Fruit fly (Drosophila melanogaster): ENCODE data around the gene CG7300.

The CG7300 gene

DNA sequence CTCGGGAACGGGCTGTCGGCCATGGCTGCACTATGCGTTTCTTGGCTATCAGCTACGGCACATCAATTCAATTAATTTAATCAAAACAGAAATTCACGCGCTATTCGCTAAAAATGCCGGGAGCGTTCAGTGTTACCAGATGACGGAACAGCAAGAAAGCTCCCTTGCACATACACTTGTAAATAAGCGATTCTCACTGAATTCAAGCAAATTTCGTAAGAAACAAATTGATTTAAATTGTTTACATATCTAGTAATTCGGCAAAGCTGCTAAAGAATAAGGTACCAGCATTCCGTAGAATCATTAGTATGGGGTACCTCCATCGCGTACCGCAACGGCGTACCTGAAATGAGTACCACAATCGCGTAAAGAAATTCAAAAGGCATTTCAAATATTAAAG is 38.1 kb upstream of the CG7300 start, which contains the start of gene Nup107:
Nup107 (minus strand) TSS at position 149 of the 400 bp plus-strand sequence.
- no peak for TF ChIP-seq lov (optimal IDR thresholded peaks at IDR 0.05)
- no peak for TF ChIP-seq lov (GFP tag; IDR thresholded peaks at IDR 0.05)
- TF ChIP-seq slou (GFP tag; optimal IDR thresholded peaks at IDR 0.05) = no peak
- peak; percentile 11 for TF ChIP-seq YL-1 (GFP tag; optimal IDR thresholded peaks at IDR 0.05)
- TF ChIP-seq Blimp-1 (GFP tag; optimal IDR thresholded peaks at IDR 0.05) = no peak
- TF ChIP-seq cad (GFP tag; optimal IDR thresholded peaks at IDR 0.05) = no peak
- TF ChIP-seq kah (GFP tag; optimal IDR thresholded peaks at IDR 0.05) = no peak
- no peak for TF ChIP-seq fu2 (GFP tag; optimal IDR thresholded peaks at IDR 0.05)
- TF ChIP-seq CG1603 (tag; optimal IDR thresholded peaks at IDR 0.05) = peak; percentile 81
- no peak for TF ChIP-seq hkb (optimal IDR thresholded peaks at IDR 0.05)
- no peak for TF ChIP-seq hkb (GFP tag; IDR thresholded peaks at IDR 0.05)
- no peak for TF ChIP-seq zfh2 (GFP tag; optimal IDR thresholded peaks at IDR 0.05)
- TF ChIP-seq Fer3 (tag; optimal IDR thresholded peaks at IDR 0.05) = no peak
- TF ChIP-seq disco-r (GFP tag; optimal IDR thresholded peaks at IDR 0.05) = no peak
- TF ChIP-seq NFAT (GFP tag; IDR thresholded peaks at IDR 0.05) = 0 out of 2 replicates have a peak, but pooled peaks have one; percentile 7
- peak; percentile 58 for TF ChIP-seq Sry-δ (GFP tag; optimal IDR thresholded peaks at IDR 0.05)
- no peak for TF ChIP-seq CG42726 (GFP tag; IDR thresholded peaks at IDR 0.05; ENCODE audit: partially characterized antibody)
- TF ChIP-seq CG34224 (GFP tag; IDR thresholded peaks at IDR 0.05; ENCODE audit: partially characterized antibody) = no peak
- peak; percentile 61 for TF ChIP-seq Dp (GFP tag; optimal IDR thresholded peaks at IDR 0.05)
- TF ChIP-seq zfh1 (GFP tag; IDR thresholded peaks at IDR 0.05) = no peak
- peak in 1 of 2 experiments; percentile 34 for TF ChIP-seq chif (GFP tag; optimal IDR thresholded peaks at IDR 0.05)
- TF ChIP-seq CG14441 (GFP tag; IDR thresholded peaks at IDR 0.05) = 0 out of 2 replicates have a peak, but pooled peaks have one; percentile 15
- TF ChIP-seq wek (GFP tag; optimal IDR thresholded peaks at IDR 0.05) = no peak
- peak; percentile 30 for TF ChIP-seq shn (GFP tag; optimal IDR thresholded peaks at IDR 0.05)
- no peak for TF ChIP-seq NC2α (GFP tag; optimal IDR thresholded peaks at IDR 0.05)
- TF ChIP-seq Vsx1 (GFP tag; optimal IDR thresholded peaks at IDR 0.05) = no peak
- TF ChIP-seq zen2 (GFP tag; IDR thresholded peaks at IDR 0.05; ENCODE audit: partially characterized antibody) = no peak
- no peak for TF ChIP-seq sr (GFP tag; IDR thresholded peaks at IDR 0.05)
- TF ChIP-seq CG11093 (GFP tag; IDR thresholded peaks at IDR 0.05) = no peak
- TF ChIP-seq Rfx (GFP tag; IDR thresholded peaks at IDR 0.05) = peak; percentile 34; the same call in 1 of the 2 replicates
- TF ChIP-seq odd (GFP tag; optimal IDR thresholded peaks at IDR 0.05) = no peak
- no peak for TF ChIP-seq CG15073 (GFP tag; optimal IDR thresholded peaks at IDR 0.05)
- TF ChIP-seq chn (GFP tag; optimal IDR thresholded peaks at IDR 0.05) = peak; percentile 30
- no peak for TF ChIP-seq CG12104 (GFP tag; optimal IDR thresholded peaks at IDR 0.05)
- no peak for TF ChIP-seq CG13775 (GFP tag; optimal IDR thresholded peaks at IDR 0.05)
- TF ChIP-seq Trl (optimal IDR thresholded peaks at IDR 0.05) = no peak
- peak; percentile 26 for TF ChIP-seq Trl (GFP tag; optimal IDR thresholded peaks at IDR 0.05)
- TF ChIP-seq CG9817 (tag; optimal IDR thresholded peaks at IDR 0.05) = peak; percentile 37
- no peak for TF ChIP-seq aop (GFP tag; IDR thresholded peaks at IDR 0.05)
- TF ChIP-seq CG12391 (tag; optimal IDR thresholded peaks at IDR 0.05) = peak; percentile 32
- 0 out of 2 replicates have a peak, but pooled peaks have one; percentile 34 for TF ChIP-seq unc-4 (GFP tag; IDR thresholded peaks at IDR 0.05; ENCODE audit: partially characterized antibody)
- no peak for TF ChIP-seq exex (tag; optimal IDR thresholded peaks at IDR 0.05)
- peak; percentile 45 for TF ChIP-seq mam (GFP tag; optimal IDR thresholded peaks at IDR 0.05)
- no peak for TF ChIP-seq ash1 (GFP tag; optimal IDR thresholded peaks at IDR 0.05)
- peak; percentile 37; the same call in 1 of the 3 replicates for TF ChIP-seq ken (GFP tag; IDR thresholded peaks at IDR 0.05)
- no peak for TF ChIP-seq al (GFP tag; IDR thresholded peaks at IDR 0.05)
- TF ChIP-seq CG3995 (GFP tag; optimal IDR thresholded peaks at IDR 0.05) = no peak
- peak; percentile 22 for TF ChIP-seq Antp (GFP tag; optimal IDR thresholded peaks at IDR 0.05)
- TF ChIP-seq B-H1 (GFP tag; IDR thresholded peaks at IDR 0.05) = no peak
- peak; percentile 96 for TF ChIP-seq ssp (GFP tag; IDR thresholded peaks at IDR 0.05)
- no peak for TF ChIP-seq Ada2b (GFP tag; IDR thresholded peaks at IDR 0.05)
- TF ChIP-seq CG12942 (GFP tag; optimal IDR thresholded peaks at IDR 0.05) = no peak
